Fruit fly (Drosophila melanogaster): ENCODE measurements around the gene Pura.

The Pura gene

dm6 chr3L:7598329-7598728 lies 5.4 kb downstream of the Pura start (continued):
- TF ChIP-seq CG11560 (tag; IDR thresholded peaks at IDR 0.05) (no peak), NK7.1 (GFP tag; optimal IDR thresholded peaks at IDR 0.05) (no peak), CG2202 (tag; optimal IDR thresholded peaks at IDR 0.05) (no peak), ranshi (GFP tag; IDR thresholded peaks at IDR 0.05) (peak; percentile 7; the same call in 1 of the 2 replicates), ro (GFP tag; IDR thresholded peaks at IDR 0.05) (no peak), CG32767 (GFP tag; IDR thresholded peaks at IDR 0.05) (no peak), CG14710 (tag; optimal IDR thresholded peaks at IDR 0.05) (no peak), Ssrp (tag; optimal IDR thresholded peaks at IDR 0.05) (no peak), CG17612 (GFP tag; IDR thresholded peaks at IDR 0.05) (no peak), CG15073 (GFP tag; optimal IDR thresholded peaks at IDR 0.05) (no peak), Antp (GFP tag; optimal IDR thresholded peaks at IDR 0.05) (no peak)

dm6 chr3L:7601122-7601841 lies 8.4 kb downstream of the Pura start:
- TF ChIP-seq Chrac-16 (GFP tag; optimal IDR thresholded peaks at IDR 0.05) (no peak), CG14441 (GFP tag; IDR thresholded peaks at IDR 0.05) (0 out of 2 replicates have a peak, but pooled peaks have one; percentile 25), Elba2 (GFP tag; optimal IDR thresholded peaks at IDR 0.05) (no peak), peb (GFP tag; IDR thresholded peaks at IDR 0.05) (no peak), Oaz (GFP tag; IDR thresholded peaks at IDR 0.05) (no peak), sim (GFP tag; IDR thresholded peaks at IDR 0.05) (0 out of 2 replicates have a peak, but pooled peaks have one; percentile 8), CG9437 (GFP tag; optimal IDR thresholded peaks at IDR 0.05) (no peak), CG10565 (GFP tag; optimal IDR thresholded peaks at IDR 0.05) (no peak), trem (tag; optimal IDR thresholded peaks at IDR 0.05) (no peak), Blimp-1 (GFP tag; optimal IDR thresholded peaks at IDR 0.05) (peak; percentile 37), ase (GFP tag; IDR thresholded peaks at IDR 0.05) (no peak), CG7357 (GFP tag; IDR thresholded peaks at IDR 0.05) (0 out of 3 replicates have a peak, but pooled peaks have one; percentile 18), ara (GFP tag; IDR thresholded peaks at IDR 0.05) (no peak), tgo (GFP tag; IDR thresholded peaks at IDR 0.05) (peak; percentile 38; the same call in 2 of the 3 replicates), gem (tag; optimal IDR thresholded peaks at IDR 0.05) (peak; percentile 42), pho (GFP tag; optimal IDR thresholded peaks at IDR 0.05) (no peak), CG18619 (GFP tag; optimal IDR thresholded peaks at IDR 0.05) (no peak), Sox100B (GFP tag; optimal IDR thresholded peaks at IDR 0.05) (peak; percentile 37), CG10431 (GFP tag; optimal IDR thresholded peaks at IDR 0.05) (no peak), Ptx1 (GFP tag; IDR thresholded peaks at IDR 0.05) (peak; percentile 59), CG18011 (GFP tag; optimal IDR thresholded peaks at IDR 0.05) (no peak), slou (GFP tag; optimal IDR thresholded peaks at IDR 0.05) (no peak), CG13424 (tag; optimal IDR thresholded peaks at IDR 0.05) (peak; percentile 26), CG14050 (GFP tag; IDR thresholded peaks at IDR 0.05) (0 out of 3 replicates have a peak, but pooled peaks have one; percentile 22), sd (tag; optimal IDR thresholded peaks at IDR 0.05) (peak; percentile 16), Deaf1 (tag; optimal IDR thresholded peaks at IDR 0.05) (peak; percentile 25), CG2199 (GFP tag; IDR thresholded peaks at IDR 0.05) (no peak), Hr51 (GFP tag; optimal IDR thresholded peaks at IDR 0.05) (peak in 1 of 2 experiments; percentile 37), tna (GFP tag; IDR thresholded peaks at IDR 0.05; ENCODE audit: partially characterized antibody) (no peak), CG42726 (GFP tag; IDR thresholded peaks at IDR 0.05; ENCODE audit: partially characterized antibody) (no peak), slbo (GFP tag; IDR thresholded peaks at IDR 0.05) (0 out of 2 replicates have a peak, but pooled peaks have one; percentile 33), gce (GFP tag; IDR thresholded peaks at IDR 0.05) (no peak), Nf-YA (GFP tag; IDR thresholded peaks at IDR 0.05) (peak; percentile 19; the same call in 1 of the 2 replicates), CG32767 (GFP tag; IDR thresholded peaks at IDR 0.05) (peak; percentile 28; the same call in 1 of the 2 replicates), CG13296 (GFP tag; optimal IDR thresholded peaks at IDR 0.05) (no peak), knrl (GFP tag; IDR thresholded peaks at IDR 0.05; ENCODE audit: partially characterized antibody) (no peak), cas (GFP tag; IDR thresholded peaks at IDR 0.05) (no peak), Lhr (GFP tag; optimal IDR thresholded peaks at IDR 0.05) (no peak), CG14710 (tag; optimal IDR thresholded peaks at IDR 0.05) (no peak)

Data from whole organism, embryonic.